In the genomic region with DNA sequence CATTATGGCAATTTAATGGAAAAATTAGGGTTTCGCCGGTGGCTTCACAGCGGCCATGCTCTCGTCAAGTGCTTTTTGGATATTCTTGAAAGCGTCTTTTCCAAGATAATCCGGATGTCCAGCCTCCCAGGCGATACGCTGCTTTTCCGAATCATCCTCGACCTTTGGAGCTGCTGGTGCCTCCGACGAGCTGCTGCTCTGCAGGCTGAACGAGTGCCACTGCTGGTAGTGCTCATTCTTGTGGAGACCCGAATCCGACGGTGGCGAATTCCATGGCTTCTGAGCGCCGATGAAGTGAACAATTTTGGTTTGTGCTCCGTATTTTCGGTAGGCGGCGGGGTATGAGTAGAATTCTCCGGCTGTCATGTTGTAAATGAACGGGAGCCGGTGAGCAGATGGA, we compare ENCODE assay signal across 2 worm cellular contexts.
TF ChIP-seq lines count a peak whose summit lies in the region.

No protein-coding gene starts in this region.

TF ChIP-seq in whole organism, L4 larva, 104 proteins besides CTCF, POLR2A, EP300 and RAD21:
- TF ChIP-seq set-16 (GFP tag; IDR thresholded peaks at IDR 0.05; lab: Robert Waterston, UW), result peak; percentile 75
- TF ChIP-seq aha-1 (tag; lab: Kevin White, UChicago), result peak; percentile 85
- TF ChIP-seq Y48G9A.11 (GFP tag; IDR thresholded peaks at IDR 0.05; lab: Robert Waterston, UW), result no peak

TF ChIP-seq in whole organism, young adult, 124 proteins besides CTCF, POLR2A, EP300 and RAD21:
- TF ChIP-seq zfh-2 (GFP tag; conservative IDR thresholded peaks at IDR 0.05; lab: Robert Waterston, UW) (peak; percentile 74), dox-1 (GFP tag; IDR thresholded peaks at IDR 0.05; lab: Robert Waterston, UW) (0 out of 2 replicates have a peak, but pooled peaks have one; percentile 21), Y95B8A.8 (GFP tag; IDR thresholded peaks at IDR 0.05; lab: Robert Waterston, UW) (no peak), gei-17 (GFP tag; optimal IDR thresholded peaks at IDR 0.05; lab: Kevin White, UChicago) (no peak), egrh-3 (GFP tag; IDR thresholded peaks at IDR 0.05; lab: Robert Waterston, UW) (peak; percentile 63; the same call in 1 of the 2 replicates), mcd-1 (GFP tag; IDR thresholded peaks at IDR 0.05; lab: Robert Waterston, UW) (no peak)
